Worm (Caenorhabditis elegans) whole organism, young adult: ENCODE measurements around the gene gcs-1.

Experiments
- B0019.2 ChIP-seq: fragments of 200-800 bp; sonication (Bioruptor generic); conservative IDR thresholded peaks from 2 replicates; pipeline ENCODE4 v1.3.6; 2022; ENCODE audit warnings: missing genetic modification reagents, missing genetic modification characterization, missing compliant biosample characterization
- D2030.7 ChIP-seq: fragments of 200-800 bp; sonication (Bioruptor generic); IDR thresholded peaks from 2 replicates; pipeline ENCODE4 v1.3.6; 2022; ENCODE audit warnings: missing genetic modification reagents, missing genetic modification characterization, missing compliant biosample characterization
- F37B4.10 ChIP-seq: fragments of 200-800 bp; sonication (Bioruptor generic); IDR thresholded peaks from 2 replicates; pipeline ENCODE4 v1.3.6; 2022; ENCODE audit warnings: missing genetic modification characterization, missing compliant biosample characterization
- F57A8.1 ChIP-seq: fragments of 200-800 bp; sonication (Bioruptor generic); optimal IDR thresholded peaks from 2 replicates; lab custom pipeline; 2018; ENCODE audit warnings: mild to moderate bottlenecking, missing genetic modification characterization, moderate library complexity, missing compliant biosample characterization
- K11D2.4 ChIP-seq: fragments of 200-800 bp; sonication (Bioruptor generic); IDR thresholded peaks from 2 replicates; pipeline ENCODE4 v1.3.6; 2022; ENCODE audit warnings: missing genetic modification reagents, missing genetic modification characterization, missing compliant biosample characterization
- Y56A3A.18 ChIP-seq: fragments of 200-800 bp; sonication (Bioruptor generic); IDR thresholded peaks from 2 replicates; pipeline ENCODE4 v1.3.6; 2022; ENCODE audit warnings: missing genetic modification reagents, missing genetic modification characterization, missing compliant biosample characterization
- aptf-3 ChIP-seq: fragments of 200-800 bp; sonication (Bioruptor generic); IDR thresholded peaks from 2 replicates; pipeline ENCODE4 v1.3.6; 2022; ENCODE audit warnings: missing genetic modification characterization, missing compliant biosample characterization
- attf-3 ChIP-seq: fragments of 200-800 bp; sonication (Bioruptor generic); conservative IDR thresholded peaks from 2 replicates; pipeline ENCODE4 v1.3.6; 2022; ENCODE audit warnings: missing genetic modification reagents, missing genetic modification characterization, missing compliant biosample characterization
- bed-1 ChIP-seq: fragments of 200-800 bp; sonication (Bioruptor generic); IDR thresholded peaks from 2 replicates; pipeline ENCODE4 v1.3.6; 2022; ENCODE audit warnings: missing genetic modification reagents, missing genetic modification characterization, missing compliant biosample characterization
- bed-2 ChIP-seq: fragments of 200-800 bp; sonication (Bioruptor generic); IDR thresholded peaks from 2 replicates; pipeline ENCODE4 v1.3.6; 2022; ENCODE audit warnings: missing genetic modification reagents, missing genetic modification characterization, missing compliant biosample characterization
- ceh-79 ChIP-seq: sonication (generic microtip); optimal IDR thresholded peaks from 2 replicates; lab custom pipeline; 2017; ENCODE audit warnings: mild to moderate bottlenecking, missing genetic modification characterization, missing compliant biosample characterization
- ceh-91 ChIP-seq: fragments of 200-800 bp; sonication (Bioruptor generic); IDR thresholded peaks from 2 replicates; pipeline ENCODE4 v1.3.6; 2022; ENCODE audit warnings: missing genetic modification reagents, missing genetic modification characterization, missing compliant biosample characterization
- chd-7 ChIP-seq: sonication (generic microtip); optimal IDR thresholded peaks from 2 replicates; lab custom pipeline; 2016; ENCODE audit warnings: mild to moderate bottlenecking, missing genetic modification characterization, moderate library complexity, missing compliant biosample characterization
- dox-1 ChIP-seq: fragments of 200-800 bp; sonication (Bioruptor generic); IDR thresholded peaks from 2 replicates; pipeline ENCODE4 v1.3.6; 2022; ENCODE audit warnings: missing genetic modification reagents, missing genetic modification characterization, missing compliant biosample characterization
- efl-1 ChIP-seq: fragments of 150-350 bp; optimal IDR thresholded peaks from 2 replicates; lab custom pipeline; 2014; ENCODE audit warnings: missing biosample characterization, missing genetic modification reagents, missing genetic modification characterization
- egl-18 ChIP-seq: fragments of 200-800 bp; sonication (Bioruptor generic); IDR thresholded peaks from 2 replicates; pipeline ENCODE4 v1.3.6; 2022; ENCODE audit warnings: missing genetic modification reagents, missing genetic modification characterization, missing compliant biosample characterization
- egl-44 ChIP-seq: fragments of 200-800 bp; sonication (Bioruptor generic); IDR thresholded peaks from 2 replicates; pipeline ENCODE4 v1.3.6; 2022; ENCODE audit warnings: missing genetic modification reagents, missing genetic modification characterization, missing compliant biosample characterization
- egrh-3 ChIP-seq: fragments of 200-800 bp; sonication (Bioruptor generic); IDR thresholded peaks from 2 replicates; pipeline ENCODE4 v1.3.6; 2022; ENCODE audit warnings: missing genetic modification reagents, missing genetic modification characterization, missing compliant biosample characterization
- ekl-4 ChIP-seq: fragments of 200-800 bp; sonication (Bioruptor generic); IDR thresholded peaks from 2 replicates; pipeline ENCODE4 v1.3.6; 2022; ENCODE audit warnings: missing genetic modification reagents, missing genetic modification characterization, missing compliant biosample characterization
- fkh-3 ChIP-seq: sonication (generic microtip); optimal IDR thresholded peaks from 2 replicates; lab custom pipeline; 2016; ENCODE audit warnings: mild to moderate bottlenecking, missing genetic modification characterization, missing compliant biosample characterization
- hmg-20 ChIP-seq: fragments of 200-800 bp; sonication (Bioruptor generic); IDR thresholded peaks from 2 replicates; pipeline ENCODE4 v1.3.6; 2022; ENCODE audit warnings: missing genetic modification reagents, missing genetic modification characterization, missing compliant biosample characterization
- let-526 ChIP-seq: fragments of 200-800 bp; sonication (Bioruptor generic); IDR thresholded peaks from 2 replicates; pipeline ENCODE4 v1.3.6; 2022; ENCODE audit warnings: missing genetic modification reagents, missing genetic modification characterization, missing compliant biosample characterization
- let-607 ChIP-seq, 2 experiments: fragments of 200-800 bp in 1 of 2; sonication (Bioruptor generic) in 1 of 2; sonication (generic microtip) in 1 of 2; optimal IDR thresholded peaks; 2 replicates each; lab custom pipeline; 2016 to 2018; ENCODE audit warnings: mild to moderate bottlenecking in 2 of 2, missing compliant biosample characterization in 2 of 2, missing genetic modification characterization in 2 of 2, moderate library complexity in 2 of 2, missing genotype in 1 of 2
- lin-26 ChIP-seq: fragments of 200-800 bp; sonication (Bioruptor generic); IDR thresholded peaks from 2 replicates; pipeline ENCODE4 v1.3.6; 2022; ENCODE audit warnings: missing genetic modification reagents, missing genetic modification characterization, missing compliant biosample characterization
- lir-1 ChIP-seq: fragments of 200-800 bp; sonication (Bioruptor generic); conservative IDR thresholded peaks from 2 replicates; pipeline ENCODE4 v1.3.6; 2022; ENCODE audit warnings: missing genetic modification reagents, missing genetic modification characterization, missing compliant biosample characterization
- lsl-1 ChIP-seq: fragments of 200-800 bp; sonication (Bioruptor generic); optimal IDR thresholded peaks from 2 replicates; lab custom pipeline; 2018; ENCODE audit warnings: mild to moderate bottlenecking, missing genetic modification characterization, moderate library complexity, missing compliant biosample characterization
- lsy-27 ChIP-seq: sonication (generic microtip); optimal IDR thresholded peaks from 2 replicates; lab custom pipeline; 2017; ENCODE audit warnings: missing genetic modification characterization, mild to moderate bottlenecking, missing compliant biosample characterization, antibody characterized with exemption, missing genotype, borderline replicate concordance; ENCODE audit not compliant: insufficient read depth
- madf-3 ChIP-seq: fragments of 200-800 bp; sonication (Bioruptor generic); IDR thresholded peaks from 2 replicates; pipeline ENCODE4 v1.3.6; 2022; ENCODE audit warnings: missing genetic modification reagents, missing genetic modification characterization, missing compliant biosample characterization
- madf-8 ChIP-seq: fragments of 200-800 bp; sonication (Bioruptor generic); conservative IDR thresholded peaks from 2 replicates; pipeline ENCODE4 v1.3.6; 2022; ENCODE audit warnings: missing genetic modification reagents, missing genetic modification characterization, missing compliant biosample characterization
- mcd-1 ChIP-seq: fragments of 200-800 bp; sonication (Bioruptor generic); IDR thresholded peaks from 2 replicates; pipeline ENCODE4 v1.3.6; 2022; ENCODE audit warnings: missing genetic modification reagents, missing genetic modification characterization, missing compliant biosample characterization
- nhr-80 ChIP-seq: sonication (generic microtip); optimal IDR thresholded peaks from 2 replicates; lab custom pipeline; 2016; ENCODE audit warnings: missing genetic modification characterization, missing compliant biosample characterization
- pbrm-1 ChIP-seq: fragments of 200-800 bp; sonication (Bioruptor generic); IDR thresholded peaks from 2 replicates; pipeline ENCODE4 v1.3.6; 2022; ENCODE audit warnings: missing genetic modification reagents, missing genetic modification characterization, missing compliant biosample characterization
- rpc-1 ChIP-seq, 2 experiments: fragments of 150-350 bp in 1 of 2; sonication (generic microtip) in 1 of 2; optimal IDR thresholded peaks; 2 replicates each; lab custom pipeline; 2014 to 2018; ENCODE audit warnings: missing biosample characterization in 1 of 2, missing genetic modification characterization in 1 of 2, missing genetic modification reagents in 1 of 2, missing genotype in 1 of 2
- sea-2 ChIP-seq: fragments of 200-800 bp; sonication (Bioruptor generic); IDR thresholded peaks from 2 replicates; pipeline ENCODE4 v1.3.6; 2022; ENCODE audit warnings: missing genetic modification characterization, missing compliant biosample characterization
- snpc-3.4 ChIP-seq: sonication (generic microtip); optimal IDR thresholded peaks from 2 replicates; lab custom pipeline; 2017; ENCODE audit warnings: missing genetic modification characterization, mild to moderate bottlenecking, missing compliant biosample characterization, antibody characterized with exemption, moderate library complexity, missing genotype, missing genetic modification reagents
- somi-1 ChIP-seq: fragments of 200-800 bp; sonication (Bioruptor generic); optimal IDR thresholded peaks from 2 replicates; lab custom pipeline; 2018; ENCODE audit warnings: mild to moderate bottlenecking, missing genetic modification characterization, missing compliant biosample characterization
- sptf-2 ChIP-seq: fragments of 200-800 bp; sonication (Bioruptor generic); optimal IDR thresholded peaks from 2 replicates; lab custom pipeline; 2018; ENCODE audit warnings: mild to moderate bottlenecking, missing genetic modification characterization, missing compliant biosample characterization
- tbp1 ChIP-seq: fragments of 200-800 bp; sonication (Bioruptor generic); optimal IDR thresholded peaks from 2 replicates; lab custom pipeline; 2018; ENCODE audit warnings: mild to moderate bottlenecking, missing genetic modification characterization, missing compliant biosample characterization
- zfh-2 ChIP-seq: fragments of 200-800 bp; sonication (Bioruptor generic); conservative IDR thresholded peaks from 2 replicates; pipeline ENCODE4 v1.3.6; 2022; ENCODE audit warnings: missing genetic modification reagents, missing genetic modification characterization, missing compliant biosample characterization
- zim-3 ChIP-seq: sonication (generic microtip); optimal IDR thresholded peaks from 2 replicates; lab custom pipeline; 2017; ENCODE audit warnings: mild to moderate bottlenecking, missing genetic modification characterization, moderate library complexity, missing compliant biosample characterization
- ztf-3 ChIP-seq: fragments of 200-800 bp; sonication (Bioruptor generic); optimal IDR thresholded peaks from 2 replicates; lab custom pipeline; 2018; ENCODE audit warnings: mild to moderate bottlenecking, missing genetic modification characterization, missing compliant biosample characterization

The gcs-1 gene

DNA sequence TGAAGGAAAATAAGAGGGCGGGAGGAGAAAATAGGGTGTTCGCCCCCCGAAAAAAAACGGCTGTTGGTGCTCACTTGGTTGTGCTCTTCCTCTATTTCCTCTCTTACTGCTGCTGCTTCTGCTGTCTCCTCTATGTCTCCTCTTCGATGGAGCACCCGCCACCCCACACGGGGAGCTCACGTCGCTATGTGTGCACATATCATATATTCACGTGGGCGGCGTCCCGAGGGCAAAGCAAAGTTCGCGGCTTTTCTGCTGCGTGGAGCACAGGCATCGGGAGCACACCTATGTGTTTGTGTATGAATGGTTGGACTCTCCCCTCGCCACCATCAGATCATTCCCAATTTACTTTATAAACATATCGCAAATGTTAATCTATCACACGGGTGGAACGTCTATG is 24.8 kb downstream of the gcs-1 start (continued):
- TF ChIP-seq Y56A3A.18 (GFP tag; lab: Robert Waterston, UW) = no peak
- peak; percentile 41; the same call in 1 of the 2 replicates for TF ChIP-seq dox-1
- TF ChIP-seq D2030.7 (GFP tag; lab: Robert Waterston, UW) = no peak
- TF ChIP-seq pbrm-1 (GFP tag; lab: Robert Waterston, UW) = no peak
- no peak for TF ChIP-seq attf-3
- 0 out of 2 replicates have a peak, but pooled peaks have one; percentile 40 for TF ChIP-seq mcd-1 (GFP tag; lab: Robert Waterston, UW)

- no peak for TF ChIP-seq lsl-1
- 0 out of 2 replicates have a peak, but pooled peaks have one; percentile 22 for TF ChIP-seq zfh-2 (GFP tag; lab: Robert Waterston, UW)
Measured at ce11 chrII:9010708-9011107, 27.4 kb downstream of the gcs-1 start.

- no peak for TF ChIP-seq fkh-3 (tag; lab: Kevin White, UChicago)
- no peak for TF ChIP-seq chd-7 (tag; lab: Kevin White, UChicago)
- TF ChIP-seq ztf-3 = no peak
- TF ChIP-seq zim-3 (tag; lab: Kevin White, UChicago) = no peak
- TF ChIP-seq hmg-20 = no peak
- TF ChIP-seq lsy-27 (tag; lab: Kevin White, UChicago) = no peak
- TF ChIP-seq madf-3 = no peak
- no peak for TF ChIP-seq Y56A3A.18 (GFP tag; lab: Robert Waterston, UW)
- no peak for TF ChIP-seq bed-1 (GFP tag; lab: Robert Waterston, UW)
- no peak for TF ChIP-seq egl-44 (GFP tag; lab: Robert Waterston, UW)
- TF ChIP-seq rpc-1 (optimal IDR thresholded peaks at IDR 0.05; lab: Kevin White, UChicago) = no peak
- TF ChIP-seq rpc-1 (tag; optimal IDR thresholded peaks at IDR 0.05; lab: Kevin White, UChicago) = no peak
- TF ChIP-seq sptf-2 (GFP tag; lab: Kevin White, UChicago) = no peak
- no peak for TF ChIP-seq sea-2 (GFP tag; lab: Robert Waterston, UW)
- TF ChIP-seq ceh-79 (tag; lab: Kevin White, UChicago) = no peak
- TF ChIP-seq tbp1 (GFP tag; lab: Kevin White, UChicago) = no peak
- no peak for TF ChIP-seq nhr-80 (tag; lab: Kevin White, UChicago)
- TF ChIP-seq, all 124 proteins: peak for 0
Measured at ce11 chrII:9009976-9010702, 28.0 kb downstream of the gcs-1 start.

ce11 chrII:9007741-9008140 is 30.4 kb downstream of the gcs-1 start:
- no peak for TF ChIP-seq ceh-91 (GFP tag; lab: Robert Waterston, UW)
- TF ChIP-seq efl-1 (GFP tag; lab: Kevin White, UChicago) = no peak
- TF ChIP-seq F57A8.1 = no peak
- TF ChIP-seq egl-18 = no peak
- no peak for TF ChIP-seq snpc-3.4 (tag; lab: Kevin White, UChicago)
- TF ChIP-seq rpc-1 (optimal IDR thresholded peaks at IDR 0.05; lab: Kevin White, UChicago) = no peak
- no peak for TF ChIP-seq rpc-1 (tag; optimal IDR thresholded peaks at IDR 0.05; lab: Kevin White, UChicago)
- TF ChIP-seq aptf-3 = no peak
- TF ChIP-seq lir-1 (GFP tag; lab: Robert Waterston, UW) = no peak
- TF ChIP-seq K11D2.4 (GFP tag; lab: Robert Waterston, UW) = no peak
- no peak for TF ChIP-seq B0019.2
- no peak for TF ChIP-seq ekl-4
- TF ChIP-seq zfh-2 (GFP tag; lab: Robert Waterston, UW) = peak; percentile 84
- TF ChIP-seq bed-2 (GFP tag; lab: Robert Waterston, UW) = no peak
- no peak for TF ChIP-seq let-607 (tag; optimal IDR thresholded peaks at IDR 0.05; lab: Kevin White, UChicago)
- TF ChIP-seq mcd-1 (GFP tag; lab: Robert Waterston, UW) = 0 out of 2 replicates have a peak, but pooled peaks have one; percentile 17
- TF ChIP-seq egrh-3 = peak; percentile 58; the same call in 1 of the 2 replicates
- no peak for TF ChIP-seq madf-8
- TF ChIP-seq somi-1 = no peak
- no peak for TF ChIP-seq let-526 (GFP tag; lab: Robert Waterston, UW)
- TF ChIP-seq F37B4.10 (GFP tag; lab: Robert Waterston, UW) = no peak
- TF ChIP-seq lin-26 (GFP tag; lab: Robert Waterston, UW) = no peak
- no peak for TF ChIP-seq D2030.7 (GFP tag; lab: Robert Waterston, UW)
- TF ChIP-seq tbp1 (GFP tag; lab: Kevin White, UChicago) = no peak
